Worm (Caenorhabditis elegans): ENCODE data around the gene srw-115.
"Not testable (repeated sequence)": the region's sequence is repeated elsewhere in the genome, so short reads cannot be mapped to it uniquely, and the experiment has no call there.

DNA sequence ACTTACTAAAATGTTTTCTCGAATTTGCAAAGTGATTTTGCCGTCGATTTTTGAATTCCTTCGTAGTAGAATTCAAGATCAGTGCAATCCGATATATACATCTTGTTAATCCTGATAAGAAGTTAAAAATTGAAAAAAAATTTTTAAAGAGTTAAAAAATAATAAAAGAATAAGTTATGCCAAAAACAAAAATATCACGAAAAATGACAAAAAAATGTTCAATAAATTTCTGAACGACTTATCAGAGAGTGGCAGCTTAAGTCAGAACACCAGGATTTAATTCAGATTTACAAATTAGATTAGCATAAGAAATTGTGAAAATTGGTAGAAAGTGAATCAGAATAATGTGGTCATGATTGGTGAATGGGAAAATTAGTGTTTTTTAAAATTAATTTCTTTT is 41.6 kb downstream of the srw-115 start, which contains the start of gene srw-122:
- TF ChIP-seq unc-39, cnd-1, nhr-237 (tag; optimal IDR thresholded peaks at IDR 0.05): not testable (repeated sequence)
